Fruit fly (Drosophila melanogaster): ENCODE measurements around the gene Usp8.

Usp8 gene

dm6 chr3R:21102477-21102876 lies 31.6 kb upstream of the Usp8 start:
- TF ChIP-seq CG14711 (tag; optimal IDR thresholded peaks at IDR 0.05), result no peak

- TF ChIP-seq ovo (GFP tag; optimal IDR thresholded peaks at IDR 0.05) (no peak), Mnt (GFP tag; optimal IDR thresholded peaks at IDR 0.05) (peak; percentile 15), cic (GFP tag; optimal IDR thresholded peaks at IDR 0.05) (peak; percentile 29), cnc (optimal IDR thresholded peaks at IDR 0.05) (no peak), CG1620 (GFP tag; optimal IDR thresholded peaks at IDR 0.05) (peak; percentile 61), tj (GFP tag; optimal IDR thresholded peaks at IDR 0.05) (peak; percentile 54), kay (GFP tag; ENCODE audit: borderline replicate concordance) (no peak), toe (GFP tag; optimal IDR thresholded peaks at IDR 0.05) (no peak), pad (GFP tag; optimal IDR thresholded peaks at IDR 0.05) (peak; percentile 48), Crg-1 (GFP tag; optimal IDR thresholded peaks at IDR 0.05) (no peak), CG5204 (GFP tag; optimal IDR thresholded peaks at IDR 0.05) (no peak), Clk (GFP tag; optimal IDR thresholded peaks at IDR 0.05) (peak; percentile 36), CG11617 (GFP tag; optimal IDR thresholded peaks at IDR 0.05) (peak; percentile 81), CG33017 (tag; optimal IDR thresholded peaks at IDR 0.05) (peak; percentile 21), CG7101 (tag; optimal IDR thresholded peaks at IDR 0.05) (peak; percentile 37), CG12768 (GFP tag; optimal IDR thresholded peaks at IDR 0.05) (peak; percentile 51), CG14711 (tag; optimal IDR thresholded peaks at IDR 0.05) (peak; percentile 40), Hr96 (GFP tag; optimal IDR thresholded peaks at IDR 0.05) (no peak), CG7045 (GFP tag; optimal IDR thresholded peaks at IDR 0.05) (peak; percentile 64), bab1 (GFP tag; optimal IDR thresholded peaks at IDR 0.05) (peak; percentile 95)
These were observed 26.0 kb upstream of the Usp8 start, which contains the start of the genes Sec15 and rtet for dm6 chr3R:21107907-21108591. Gene Sec15 (minus strand): TSS chr3R:21107972. Gene rtet (plus strand): TSS chr3R:21108446.

- no peak for TF ChIP-seq toe (GFP tag; optimal IDR thresholded peaks at IDR 0.05)
- TF ChIP-seq CG1620 (GFP tag; optimal IDR thresholded peaks at IDR 0.05), result no peak
- no peak for TF ChIP-seq tj (GFP tag; optimal IDR thresholded peaks at IDR 0.05)
- TF ChIP-seq kay (GFP tag; ENCODE audit: borderline replicate concordance), result no peak
- TF ChIP-seq CG7045 (GFP tag; optimal IDR thresholded peaks at IDR 0.05), result no peak
- no peak for TF ChIP-seq cic (GFP tag; optimal IDR thresholded peaks at IDR 0.05)
- no peak for TF ChIP-seq Clk (GFP tag; optimal IDR thresholded peaks at IDR 0.05)
These were observed 24.4 kb upstream of the Usp8 start for dm6 chr3R:21109712-21110111.

DNA sequence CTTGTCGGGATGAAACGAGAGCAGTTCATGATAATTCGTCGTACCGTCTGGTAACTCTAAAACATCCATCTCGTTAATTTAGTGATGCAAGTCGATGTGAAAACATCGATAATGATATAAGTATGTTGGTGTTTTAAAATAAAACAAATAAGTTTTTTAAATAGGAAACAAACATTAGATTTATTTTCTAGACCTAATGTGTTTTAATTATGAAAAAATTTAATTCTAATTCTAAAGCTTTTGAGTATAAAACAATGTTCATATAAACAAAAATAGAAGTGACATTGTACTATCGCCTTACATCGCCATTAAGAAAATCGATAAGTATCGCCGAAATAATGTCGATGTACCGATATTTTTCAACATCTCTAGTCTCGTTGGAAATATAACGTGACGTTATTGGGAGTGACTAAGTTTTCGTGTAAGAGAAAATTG lies 23.0 kb upstream of the Usp8 start, which contains the start of gene Rab11:
Gene Rab11, plus strand, starts transcription at position 363 of the 435 bp plus-strand sequence.
- no peak for TF ChIP-seq CG12768 (GFP tag; optimal IDR thresholded peaks at IDR 0.05)
- TF ChIP-seq Mnt (GFP tag; optimal IDR thresholded peaks at IDR 0.05), result peak; percentile 62
- TF ChIP-seq CG7101 (tag; optimal IDR thresholded peaks at IDR 0.05), result peak; percentile 52
- TF ChIP-seq CG1620 (GFP tag; optimal IDR thresholded peaks at IDR 0.05), result peak; percentile 60
- no peak for TF ChIP-seq cnc (optimal IDR thresholded peaks at IDR 0.05)
- TF ChIP-seq toe (GFP tag; optimal IDR thresholded peaks at IDR 0.05), result no peak
- TF ChIP-seq Crg-1 (GFP tag; optimal IDR thresholded peaks at IDR 0.05), result peak; percentile 54
- peak; percentile 39 for TF ChIP-seq CG14711 (tag; optimal IDR thresholded peaks at IDR 0.05)
- TF ChIP-seq bab1 (GFP tag; optimal IDR thresholded peaks at IDR 0.05), result peak; percentile 75
- peak; percentile 39 for TF ChIP-seq CG7045 (GFP tag; optimal IDR thresholded peaks at IDR 0.05)
- no peak for TF ChIP-seq cic (GFP tag; optimal IDR thresholded peaks at IDR 0.05)
- TF ChIP-seq pad (GFP tag; optimal IDR thresholded peaks at IDR 0.05), result peak; percentile 26
- peak; percentile 30 for TF ChIP-seq tj (GFP tag; optimal IDR thresholded peaks at IDR 0.05)
- TF ChIP-seq kay (GFP tag; ENCODE audit: borderline replicate concordance), result no peak
- no peak for TF ChIP-seq Hr96 (GFP tag; optimal IDR thresholded peaks at IDR 0.05)
- TF ChIP-seq CG11617 (GFP tag; optimal IDR thresholded peaks at IDR 0.05), result peak; percentile 78
- TF ChIP-seq CG5204 (GFP tag; optimal IDR thresholded peaks at IDR 0.05), result no peak
- TF ChIP-seq Clk (GFP tag; optimal IDR thresholded peaks at IDR 0.05), result peak; percentile 3
- TF ChIP-seq CG33017 (tag; optimal IDR thresholded peaks at IDR 0.05), result peak; percentile 7
- TF ChIP-seq ovo (GFP tag; optimal IDR thresholded peaks at IDR 0.05), result peak; percentile 33

DNA sequence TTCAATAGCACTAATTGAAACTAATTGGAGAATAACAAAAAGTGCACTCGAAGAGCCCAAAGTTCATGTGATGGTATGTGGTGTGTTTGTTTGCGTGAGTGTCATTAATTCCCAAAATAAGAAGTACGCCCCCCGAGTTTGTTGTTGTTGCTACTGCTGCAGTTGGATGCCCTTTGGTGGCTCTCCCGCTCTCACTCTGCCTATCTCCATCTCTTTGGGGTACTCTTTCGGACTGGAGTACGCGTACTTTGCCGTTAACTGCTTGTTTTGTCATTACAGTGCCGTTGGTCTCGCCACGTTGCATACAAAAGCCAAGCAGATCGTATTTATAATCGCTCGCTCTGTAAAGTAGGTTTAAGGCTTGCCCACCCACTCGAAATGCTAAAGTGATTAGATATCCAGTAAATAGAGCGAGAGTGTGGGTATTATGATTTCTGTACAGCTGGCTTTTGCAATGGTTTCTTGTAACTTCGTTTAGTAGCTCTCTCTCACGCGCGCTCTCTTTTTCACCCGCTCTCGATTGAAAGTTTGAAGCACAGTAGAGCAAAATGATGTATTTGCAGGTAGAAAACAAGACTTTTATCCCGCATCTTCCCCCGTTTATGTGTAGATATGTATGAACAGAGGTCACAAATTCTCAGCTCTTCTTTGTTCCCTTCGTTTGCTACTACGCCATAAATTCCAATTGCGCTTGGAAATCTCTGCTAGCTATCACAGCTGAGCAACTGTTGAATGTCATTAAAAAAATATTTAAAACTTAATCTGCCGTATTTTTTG lies 21.9 kb upstream of the Usp8 start:
- TF ChIP-seq tj (GFP tag; optimal IDR thresholded peaks at IDR 0.05) (peak; percentile 8), pad (GFP tag; optimal IDR thresholded peaks at IDR 0.05) (peak; percentile 91), toe (GFP tag; optimal IDR thresholded peaks at IDR 0.05) (no peak), CG12768 (GFP tag; optimal IDR thresholded peaks at IDR 0.05) (peak; percentile 64), CG33017 (tag; optimal IDR thresholded peaks at IDR 0.05) (no peak), CG7101 (tag; optimal IDR thresholded peaks at IDR 0.05) (no peak), cic (GFP tag; optimal IDR thresholded peaks at IDR 0.05) (peak; percentile 62), kay (GFP tag; ENCODE audit: borderline replicate concordance) (no peak), Mnt (GFP tag; optimal IDR thresholded peaks at IDR 0.05) (peak; percentile 17), bab1 (GFP tag; optimal IDR thresholded peaks at IDR 0.05) (no peak), CG5204 (GFP tag; optimal IDR thresholded peaks at IDR 0.05) (no peak), ovo (GFP tag; optimal IDR thresholded peaks at IDR 0.05) (peak; percentile 21)

Measured in whole organism, adult.